Fruit fly (Drosophila melanogaster): ENCODE data around the gene CG42834.

Gene CG42834

dm6 chr3R:17402434-17402833 is 16.1 kb upstream of the CG42834 start, which contains the start of gene Sur-8 (continued):
- peak; percentile 43 for TF ChIP-seq HLH54F (GFP tag; optimal IDR thresholded peaks at IDR 0.05)
- no peak for TF ChIP-seq CG2889 (GFP tag; IDR thresholded peaks at IDR 0.05)
- peak; percentile 71 for TF ChIP-seq CG4730 (GFP tag; IDR thresholded peaks at IDR 0.05)
- peak; percentile 23 for TF ChIP-seq CG13894 (tag; optimal IDR thresholded peaks at IDR 0.05)

dm6 chr3R:17403188-17403587 is 15.4 kb upstream of the CG42834 start, which contains the start of gene CG34279:
Gene CG34279, minus strand, starts transcription at chr3R:17403288.
- TF ChIP-seq CG18619 (GFP tag; optimal IDR thresholded peaks at IDR 0.05) (no peak), B-H1 (GFP tag; IDR thresholded peaks at IDR 0.05) (no peak), CG4360 (GFP tag; IDR thresholded peaks at IDR 0.05) (no peak), tin (GFP tag; optimal IDR thresholded peaks at IDR 0.05) (no peak), CG3163 (GFP tag; optimal IDR thresholded peaks at IDR 0.05) (no peak), run (tag; optimal IDR thresholded peaks at IDR 0.05) (no peak), Sry-β (GFP tag; optimal IDR thresholded peaks at IDR 0.05) (no peak), ham (GFP tag; IDR thresholded peaks at IDR 0.05) (no peak), seq (GFP tag; IDR thresholded peaks at IDR 0.05) (no peak), TFAM (GFP tag; optimal IDR thresholded peaks at IDR 0.05) (no peak)

- no peak for TF ChIP-seq CG14441 (GFP tag; IDR thresholded peaks at IDR 0.05)
- no peak for TF ChIP-seq Dad (GFP tag; optimal IDR thresholded peaks at IDR 0.05)
- TF ChIP-seq twi (tag; optimal IDR thresholded peaks at IDR 0.05) = no peak
- TF ChIP-seq gsb-n (tag; optimal IDR thresholded peaks at IDR 0.05) = no peak
- TF ChIP-seq NfI (GFP tag; optimal IDR thresholded peaks at IDR 0.05) = no peak
These were observed 14.9 kb upstream of the CG42834 start, which contains the start of gene CG34280 for dm6 chr3R:17403618-17404017. Gene CG34280, minus strand, starts transcription at chr3R:17403718.

dm6 chr3R:17404155-17404554 is 14.4 kb upstream of the CG42834 start:
- TF ChIP-seq lbe (GFP tag; optimal IDR thresholded peaks at IDR 0.05) = peak; percentile 75
- TF ChIP-seq repo (GFP tag; optimal IDR thresholded peaks at IDR 0.05) = no peak
- TF ChIP-seq CG2678 (tag; optimal IDR thresholded peaks at IDR 0.05) = peak; percentile 6
- no peak for TF ChIP-seq Dfd (GFP tag; optimal IDR thresholded peaks at IDR 0.05)
- TF ChIP-seq CG13775 (GFP tag; optimal IDR thresholded peaks at IDR 0.05) = no peak
- TF ChIP-seq ems (GFP tag; optimal IDR thresholded peaks at IDR 0.05) = no peak
- TF ChIP-seq oc (tag; optimal IDR thresholded peaks at IDR 0.05) = no peak
- no peak for TF ChIP-seq pita (GFP tag; optimal IDR thresholded peaks at IDR 0.05)
- no peak for TF ChIP-seq H2.0 (GFP tag; IDR thresholded peaks at IDR 0.05)
- TF ChIP-seq CG7556 (GFP tag; optimal IDR thresholded peaks at IDR 0.05) = no peak
- TF ChIP-seq da (GFP tag; optimal IDR thresholded peaks at IDR 0.05) = no peak
- peak; percentile 33 for TF ChIP-seq Med (GFP tag)
- no peak for TF ChIP-seq CG18011 (GFP tag; optimal IDR thresholded peaks at IDR 0.05)
- no peak for TF ChIP-seq bigmax (GFP tag; optimal IDR thresholded peaks at IDR 0.05)
- TF ChIP-seq sna (GFP tag; IDR thresholded peaks at IDR 0.05; ENCODE audit: partially characterized antibody) = no peak
- TF ChIP-seq CG2120 (GFP tag; optimal IDR thresholded peaks at IDR 0.05) = peak; percentile 32
- no peak for TF ChIP-seq chinmo (GFP tag; IDR thresholded peaks at IDR 0.05; ENCODE audit: partially characterized antibody)
- no peak for TF ChIP-seq CG1529 (GFP tag; optimal IDR thresholded peaks at IDR 0.05)
- TF ChIP-seq D (optimal IDR thresholded peaks at IDR 0.05) = no peak
- no peak for TF ChIP-seq D (GFP tag; optimal IDR thresholded peaks at IDR 0.05)
- TF ChIP-seq Hmr (GFP tag; optimal IDR thresholded peaks at IDR 0.05) = peak; percentile 66
- peak; percentile 15 for TF ChIP-seq sens (GFP tag)
